Worm (Caenorhabditis elegans) whole organism, L3 larva: ENCODE measurements around the gene T16G12.12.

Experiments
- ceh-16 ChIP-seq: sonication (generic microtip); optimal IDR thresholded peaks from 2 replicates; lab custom pipeline; 2017; ENCODE audit warnings: missing biosample characterization, missing genetic modification characterization
- elt-2 ChIP-seq: sonication (generic microtip); optimal IDR thresholded peaks from 2 replicates; lab custom pipeline; 2016; ENCODE audit warnings: missing genetic modification reagents, mild to moderate bottlenecking, missing genetic modification characterization, missing compliant biosample characterization
- unc-62 ChIP-seq: fragments of 150-350 bp; sonication (generic microtip); optimal IDR thresholded peaks from 4 replicates; lab custom pipeline; 2014; ENCODE audit warnings: missing biosample characterization, missing genetic modification reagents, missing genetic modification characterization

- TF ChIP-seq elt-2 (tag; lab: Kevin White, UChicago): no peak
- no peak for TF ChIP-seq unc-62
- TF ChIP-seq ceh-16 (tag; lab: Kevin White, UChicago): no peak
These were observed 29.8 kb downstream of the T16G12.12 start, which contains the start of gene T16H12.3 for ce11 chrIII:10083242-10083641.
